Worm (Caenorhabditis elegans) whole organism, L4 larva: Measurements from ENCODE around the gene Y37E11B.2.

Source experiments
- ceh-82 ChIP-seq: sonication (generic microtip); optimal IDR thresholded peaks from 2 replicates; lab custom pipeline; 2017; ENCODE audit warnings: missing biosample characterization, missing genetic modification characterization
- mep-1 ChIP-seq: fragments of 150-350 bp; sonication (generic microtip); optimal IDR thresholded peaks from 3 replicates; lab custom pipeline; 2014; ENCODE audit warnings: missing biosample characterization, missing genetic modification characterization
- snpc-1.2 ChIP-seq: fragments of 200-800 bp; sonication (Bioruptor generic); IDR thresholded peaks from 2 replicates; pipeline ENCODE4 v1.3.6; 2022; ENCODE audit warnings: missing genetic modification reagents, missing genetic modification characterization, missing compliant biosample characterization
- ztf-11 ChIP-seq: fragments of 150-350 bp; optimal IDR thresholded peaks from 2 replicates; lab custom pipeline; 2014; ENCODE audit warnings: missing biosample characterization, missing genetic modification characterization

- TF ChIP-seq mep-1 (tag; lab: Kevin White, UChicago) (no peak), ceh-82 (tag; lab: Kevin White, UChicago) (no peak), snpc-1.2 (no peak), ztf-11 (tag; lab: Kevin White, UChicago) (no peak)
Measured at ce11 chrIV:3608547-3609222, 30.4 kb downstream of the Y37E11B.2 start.
